1 fruit fly cellular context compared by ENCODE assay signal in genomic region chr2L:18796446-18796845, dm6.
TF ChIP-seq lines count a peak whose summit lies in the region.

No protein-coding gene starts in this region.

TF ChIP-seq in whole organism, embryonic, 481 proteins besides CTCF, POLR2A, EP300 and RAD21 (continued from another document):
- TF ChIP-seq Trl (optimal IDR thresholded peaks at IDR 0.05; lab: Kevin White, UChicago) (peak in 1 of 2 experiments; percentile 87), Trl (GFP tag; optimal IDR thresholded peaks at IDR 0.05; lab: Kevin White, UChicago) (no peak), Rx (GFP tag; IDR thresholded peaks at IDR 0.05; lab: Robert Waterston, UW) (no peak), al (GFP tag; IDR thresholded peaks at IDR 0.05; lab: Robert Waterston, UW) (no peak), pum (GFP tag; optimal IDR thresholded peaks at IDR 0.05; lab: Kevin White, UChicago) (no peak), H2.0 (GFP tag; IDR thresholded peaks at IDR 0.05; lab: Robert Waterston, UW) (no peak), Adf1 (GFP tag; IDR thresholded peaks at IDR 0.05; lab: Robert Waterston, UW) (peak; percentile 91), gem (tag; optimal IDR thresholded peaks at IDR 0.05; lab: Kevin White, UChicago) (no peak), repo (GFP tag; optimal IDR thresholded peaks at IDR 0.05; lab: Kevin White, UChicago) (no peak), CG13775 (GFP tag; optimal IDR thresholded peaks at IDR 0.05; lab: Kevin White, UChicago) (no peak), Pdp1 (GFP tag; optimal IDR thresholded peaks at IDR 0.05; lab: Kevin White, UChicago) (peak in 1 of 2 experiments; percentile 73), CG7963 (GFP tag; IDR thresholded peaks at IDR 0.05; lab: Robert Waterston, UW; ENCODE audit: partially characterized antibody) (no peak), abd-A (tag; optimal IDR thresholded peaks at IDR 0.05; lab: Kevin White, UChicago) (no peak), CkIIα-i1 (GFP tag; IDR thresholded peaks at IDR 0.05; lab: Robert Waterston, UW) (no peak), maf-S (GFP tag; optimal IDR thresholded peaks at IDR 0.05; lab: Kevin White, UChicago) (no peak), sr (GFP tag; IDR thresholded peaks at IDR 0.05; lab: Robert Waterston, UW) (peak; percentile 30; the same call in 1 of the 3 replicates), amos (GFP tag; IDR thresholded peaks at IDR 0.05; lab: Robert Waterston, UW; ENCODE audit: partially characterized antibody) (no peak), CG12942 (GFP tag; optimal IDR thresholded peaks at IDR 0.05; lab: Kevin White, UChicago) (no peak), CG10321 (GFP tag; IDR thresholded peaks at IDR 0.05; lab: Robert Waterston, UW) (peak; percentile 92), hb (GFP tag; IDR thresholded peaks at IDR 0.05; lab: Robert Waterston, UW; ENCODE audit: partially characterized antibody) (0 out of 3 replicates have a peak, but pooled peaks have one; percentile 19), CG15073 (GFP tag; optimal IDR thresholded peaks at IDR 0.05; lab: Kevin White, UChicago) (no peak), CG7372 (GFP tag; IDR thresholded peaks at IDR 0.05; lab: Robert Waterston, UW) (peak; percentile 92), CG13296 (GFP tag; optimal IDR thresholded peaks at IDR 0.05; lab: Kevin White, UChicago) (no peak), CHES-1-like (GFP tag; optimal IDR thresholded peaks at IDR 0.05; lab: Kevin White, UChicago) (no peak), chif (GFP tag; optimal IDR thresholded peaks at IDR 0.05; lab: Kevin White, UChicago) (no peak), Sin3A (optimal IDR thresholded peaks at IDR 0.05; lab: Kevin White, UChicago) (no peak), CG2116 (GFP tag; optimal IDR thresholded peaks at IDR 0.05; lab: Kevin White, UChicago) (no peak), NfI (GFP tag; optimal IDR thresholded peaks at IDR 0.05; lab: Kevin White, UChicago) (no peak), HmgD (GFP tag; optimal IDR thresholded peaks at IDR 0.05; lab: Kevin White, UChicago) (no peak), CG33557 (GFP tag; optimal IDR thresholded peaks at IDR 0.05; lab: Kevin White, UChicago) (no peak), chn (GFP tag; optimal IDR thresholded peaks at IDR 0.05; lab: Kevin White, UChicago) (no peak), CG1602 (GFP tag; optimal IDR thresholded peaks at IDR 0.05; lab: Kevin White, UChicago) (no peak), Oaz (GFP tag; IDR thresholded peaks at IDR 0.05; lab: Robert Waterston, UW) (no peak), Hey (tag; optimal IDR thresholded peaks at IDR 0.05; lab: Kevin White, UChicago) (no peak), ems (GFP tag; optimal IDR thresholded peaks at IDR 0.05; lab: Kevin White, UChicago) (no peak), CG17328 (GFP tag; IDR thresholded peaks at IDR 0.05; lab: Robert Waterston, UW) (no peak), kay (GFP tag; optimal IDR thresholded peaks at IDR 0.05; lab: Kevin White, UChicago) (no peak), lbe (GFP tag; optimal IDR thresholded peaks at IDR 0.05; lab: Kevin White, UChicago) (no peak), ato (GFP tag; IDR thresholded peaks at IDR 0.05; lab: Robert Waterston, UW; ENCODE audit: partially characterized antibody) (no peak), CG9797 (GFP tag; optimal IDR thresholded peaks at IDR 0.05; lab: Kevin White, UChicago) (no peak), CG6175 (GFP tag; IDR thresholded peaks at IDR 0.05; lab: Robert Waterston, UW) (0 out of 3 replicates have a peak, but pooled peaks have one; percentile 41), sd (tag; optimal IDR thresholded peaks at IDR 0.05; lab: Kevin White, UChicago) (no peak), HLH54F (GFP tag; optimal IDR thresholded peaks at IDR 0.05; lab: Kevin White, UChicago) (no peak), GATAe (GFP tag; conservative IDR thresholded peaks at IDR 0.05; lab: Robert Waterston, UW) (no peak; the same call in 1 of the 2 replicates), CG15696 (tag; optimal IDR thresholded peaks at IDR 0.05; lab: Kevin White, UChicago) (no peak), CG5245 (GFP tag; optimal IDR thresholded peaks at IDR 0.05; lab: Kevin White, UChicago) (no peak), Hmx (GFP tag; optimal IDR thresholded peaks at IDR 0.05; lab: Kevin White, UChicago) (no peak), CG10274 (GFP tag; optimal IDR thresholded peaks at IDR 0.05; lab: Kevin White, UChicago) (no peak), CG10565 (GFP tag; optimal IDR thresholded peaks at IDR 0.05; lab: Kevin White, UChicago) (no peak), B-H1 (GFP tag; IDR thresholded peaks at IDR 0.05; lab: Robert Waterston, UW) (no peak), HLH3B (GFP tag; IDR thresholded peaks at IDR 0.05; lab: Robert Waterston, UW) (no peak), Gug (GFP tag; IDR thresholded peaks at IDR 0.05; lab: Robert Waterston, UW) (no peak), CG4730 (GFP tag; IDR thresholded peaks at IDR 0.05; lab: Robert Waterston, UW) (no peak), CG8359 (GFP tag; optimal IDR thresholded peaks at IDR 0.05; lab: Kevin White, UChicago; ENCODE audit: borderline replicate concordance) (no peak), Vsx1 (GFP tag; optimal IDR thresholded peaks at IDR 0.05; lab: Kevin White, UChicago) (no peak), dmrt99B (tag; optimal IDR thresholded peaks at IDR 0.05; lab: Kevin White, UChicago) (no peak), CG34224 (GFP tag; IDR thresholded peaks at IDR 0.05; lab: Robert Waterston, UW; ENCODE audit: partially characterized antibody) (no peak), CG9437 (GFP tag; optimal IDR thresholded peaks at IDR 0.05; lab: Kevin White, UChicago) (peak; percentile 2), Nf-YB (GFP tag; optimal IDR thresholded peaks at IDR 0.05; lab: Kevin White, UChicago) (peak; percentile 64), ATbp (GFP tag; optimal IDR thresholded peaks at IDR 0.05; lab: Kevin White, UChicago) (no peak)
